Worm (Caenorhabditis elegans): ENCODE results near the gene srlf-1.

DNA sequence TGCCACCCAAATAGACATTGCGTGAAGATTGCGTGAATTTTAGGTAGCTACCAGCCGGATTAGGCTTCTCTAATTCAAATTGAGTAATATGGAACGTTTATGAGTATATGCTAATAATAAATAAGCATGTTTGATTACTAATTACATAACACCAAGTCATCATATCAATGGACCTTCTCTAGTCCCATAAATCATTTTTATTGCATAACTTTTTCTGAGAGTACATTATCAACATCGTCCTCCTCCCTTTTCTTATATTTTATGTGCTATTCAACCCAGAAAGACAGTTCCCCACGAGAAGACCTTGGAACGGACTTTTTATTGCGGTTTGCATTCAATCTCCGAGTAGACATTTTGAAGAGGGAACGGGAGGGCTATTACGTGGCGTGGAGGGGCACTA lies 21.9 kb downstream of the srlf-1 start:
- TF ChIP-seq med-1 (GFP tag; optimal IDR thresholded peaks at IDR 0.05; ENCODE audit: insufficient read depth) (no peak), klf-2 (GFP tag; conservative IDR thresholded peaks at IDR 0.05) (0 out of 2 replicates have a peak, but pooled peaks have one; percentile 43), ref-1 (GFP tag; conservative IDR thresholded peaks at IDR 0.05) (no peak)
